Worm (Caenorhabditis elegans): ENCODE results near the gene D1005.10.

The D1005.10 gene

ce11 chrX:1476005-1476404 is 10.0 kb downstream of the D1005.10 start:
- TF ChIP-seq efl-1 (optimal IDR thresholded peaks at IDR 0.05): no peak
- TF ChIP-seq efl-1 (GFP tag; optimal IDR thresholded peaks at IDR 0.05 in 1 of 2): peak in 1 of 2 experiments; percentile 49
- TF ChIP-seq nhr-28 (tag; optimal IDR thresholded peaks at IDR 0.05): no peak
- TF ChIP-seq nhr-84 (tag; optimal IDR thresholded peaks at IDR 0.05): no peak
- TF ChIP-seq nhr-71 (tag; optimal IDR thresholded peaks at IDR 0.05): no peak
- no peak for TF ChIP-seq egl-27 (tag; optimal IDR thresholded peaks at IDR 0.05)
- no peak for TF ChIP-seq ama-1 (optimal IDR thresholded peaks at IDR 0.05)
- peak; percentile 8 for TF ChIP-seq nhr-85 (tag)

DNA sequence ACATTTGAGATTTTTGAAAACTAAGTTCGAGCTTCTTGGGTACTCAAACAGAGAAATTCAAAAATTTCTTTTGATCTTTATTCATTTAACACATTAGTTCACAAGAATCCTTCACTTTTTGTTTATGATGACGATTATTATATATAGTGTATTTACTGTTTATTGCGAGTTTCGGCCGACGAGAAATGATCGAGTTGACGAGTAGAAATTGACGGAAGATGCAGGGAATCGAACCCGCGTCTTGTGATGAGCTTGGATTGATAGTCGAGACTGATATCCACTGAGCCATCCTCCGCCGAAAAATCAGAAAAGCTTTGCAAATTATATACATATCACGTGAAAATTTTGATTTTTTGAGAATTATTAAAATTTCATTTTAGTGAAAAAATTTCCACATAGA is 12.2 kb downstream of the D1005.10 start:
- no peak for TF ChIP-seq unc-30 (tag; optimal IDR thresholded peaks at IDR 0.05)
- no peak for TF ChIP-seq unc-98 (GFP tag; IDR thresholded peaks at IDR 0.05)
- TF ChIP-seq rnt-1 (tag; optimal IDR thresholded peaks at IDR 0.05): no peak
- TF ChIP-seq F16B12.6 (tag; optimal IDR thresholded peaks at IDR 0.05): no peak
- TF ChIP-seq nhr-237 (tag; optimal IDR thresholded peaks at IDR 0.05): no peak
- TF ChIP-seq ztf-11 (tag; optimal IDR thresholded peaks at IDR 0.05): no peak
- TF ChIP-seq C04F5.9 (tag; optimal IDR thresholded peaks at IDR 0.05): no peak
- TF ChIP-seq unc-130 (tag; optimal IDR thresholded peaks at IDR 0.05): no peak
- TF ChIP-seq ztf-4 (tag; optimal IDR thresholded peaks at IDR 0.05): no peak
- no peak for TF ChIP-seq tlp-1 (tag; optimal IDR thresholded peaks at IDR 0.05)
- no peak for TF ChIP-seq elt-2 (tag; optimal IDR thresholded peaks at IDR 0.05)

ce11 chrX:1472880-1473279 is 13.1 kb downstream of the D1005.10 start, which contains the start of gene D1005.5:
D1005.5 (minus strand) TSS chrX:1472980.
- TF ChIP-seq egl-13 (tag; optimal IDR thresholded peaks at IDR 0.05) (no peak), efl-1 (optimal IDR thresholded peaks at IDR 0.05) (no peak), efl-1 (GFP tag; optimal IDR thresholded peaks at IDR 0.05 in 1 of 2) (peak in 1 of 2 experiments; percentile 46)

DNA sequence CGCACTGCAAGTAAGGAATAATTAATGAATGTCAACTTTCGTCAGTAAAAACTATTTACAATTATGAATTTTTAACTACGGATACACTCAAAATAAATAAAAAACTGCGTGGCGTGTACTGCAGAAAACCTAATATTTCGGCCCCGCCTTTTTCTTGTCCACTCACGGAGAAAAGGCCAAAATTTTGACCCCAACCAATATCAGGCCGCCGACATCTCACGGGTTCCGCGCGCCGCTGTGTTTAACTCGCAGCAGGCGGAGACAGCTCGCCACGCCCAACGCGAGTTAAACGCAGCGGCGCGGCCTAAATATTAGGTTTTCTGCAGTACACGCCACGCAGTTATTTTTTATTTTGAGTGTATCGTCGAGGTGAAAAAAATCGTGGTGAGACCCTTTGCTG is 14.8 kb downstream of the D1005.10 start:
- TF ChIP-seq nhr-28 (tag; optimal IDR thresholded peaks at IDR 0.05) (no peak), snpc-4 (tag; optimal IDR thresholded peaks at IDR 0.05) (peak; percentile 37)

DNA sequence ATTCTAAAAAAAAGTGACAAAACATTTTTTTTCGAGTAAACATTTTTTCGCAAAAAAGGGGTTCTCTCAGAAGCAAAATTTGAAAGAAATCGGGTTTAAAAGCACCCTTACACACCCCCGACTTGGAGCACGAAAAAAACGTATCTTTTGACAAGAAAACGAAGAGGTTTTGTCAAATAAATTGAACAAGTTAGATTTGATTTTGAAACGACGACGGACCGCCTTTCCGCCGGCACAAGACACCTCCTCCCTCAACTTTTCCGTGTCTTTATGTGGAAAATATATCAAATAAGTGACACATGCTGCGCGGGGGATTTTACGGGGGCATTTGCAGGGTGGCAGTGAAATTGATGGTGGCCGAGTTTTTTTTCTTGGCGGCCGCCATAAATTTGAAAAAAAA is 17.9 kb downstream of the D1005.10 start:
- TF ChIP-seq aly-2 (tag; optimal IDR thresholded peaks at IDR 0.05) (no peak), fkh-10 (GFP tag; optimal IDR thresholded peaks at IDR 0.05) (peak; percentile 77), lin-14 (GFP tag; optimal IDR thresholded peaks at IDR 0.05) (peak; percentile 23)

DNA sequence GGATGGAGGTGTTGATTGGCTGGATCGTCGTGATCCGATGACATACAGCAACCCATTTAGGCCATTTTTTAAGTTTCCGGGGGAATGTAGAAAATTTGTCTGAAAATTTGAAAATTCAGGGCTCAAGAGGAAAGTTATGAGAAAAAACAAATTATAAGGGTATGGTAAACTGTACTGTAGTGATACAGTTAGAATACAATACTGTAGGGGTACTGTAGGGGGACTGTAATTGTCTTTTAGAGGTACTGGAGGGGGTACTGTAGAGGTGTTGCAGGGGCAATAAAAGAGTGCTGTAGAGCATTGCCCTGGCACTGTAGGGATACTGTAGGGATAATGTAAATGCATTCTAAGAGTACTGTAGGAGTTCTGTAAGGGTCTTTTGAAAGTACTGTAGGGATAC is 21.3 kb downstream of the D1005.10 start, which contains the start of gene D1005.6:
Gene D1005.6 (minus strand): TSS at position 101 of the 400 bp plus-strand sequence.
- TF ChIP-seq ztf-4 (tag; optimal IDR thresholded peaks at IDR 0.05): no peak
- no peak for TF ChIP-seq nhr-237 (tag; optimal IDR thresholded peaks at IDR 0.05)
- no peak for TF ChIP-seq ceh-8 (GFP tag; optimal IDR thresholded peaks at IDR 0.05)
- no peak for TF ChIP-seq snpc-4 (tag; optimal IDR thresholded peaks at IDR 0.05)
- TF ChIP-seq xbp-1 (tag; optimal IDR thresholded peaks at IDR 0.05): no peak

DNA sequence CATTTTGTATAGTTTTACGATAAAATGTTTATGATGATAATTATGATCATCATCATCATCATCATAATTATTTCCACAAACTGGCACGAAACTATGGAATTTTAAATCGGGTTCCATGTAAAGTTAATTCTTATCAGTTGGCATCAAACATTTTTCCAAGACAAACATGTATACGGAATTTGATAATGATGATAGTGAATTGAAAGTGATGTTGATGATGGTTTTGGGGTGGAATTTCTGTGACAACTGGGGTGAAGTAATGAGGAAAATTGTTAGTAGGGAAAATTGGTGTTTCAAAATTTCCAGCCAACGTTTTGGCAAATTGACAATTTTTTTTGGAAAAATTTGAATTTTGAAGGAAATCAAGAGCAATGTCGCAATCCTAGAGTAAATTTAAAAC is 26.2 kb downstream of the D1005.10 start:
- no peak for TF ChIP-seq pag-3 (tag; optimal IDR thresholded peaks at IDR 0.05; ENCODE audit: borderline replicate concordance, insufficient read depth)
- TF ChIP-seq egl-27 (tag; optimal IDR thresholded peaks at IDR 0.05): no peak
- no peak for TF ChIP-seq nhr-76 (tag; optimal IDR thresholded peaks at IDR 0.05)
- peak; percentile 51 for TF ChIP-seq blmp-1 (tag; optimal IDR thresholded peaks at IDR 0.05)
- TF ChIP-seq Y116A8C.19 (tag; optimal IDR thresholded peaks at IDR 0.05; ENCODE audit: borderline replicate concordance): no peak
- TF ChIP-seq nhr-84 (tag; optimal IDR thresholded peaks at IDR 0.05): no peak
